Worm (Caenorhabditis elegans) whole organism, L1 larva: ENCODE measurements around the gene scc-1.

Experiments
- C04F5.9 ChIP-seq: sonication (generic microtip); optimal IDR thresholded peaks from 2 replicates; lab custom pipeline; 2016; ENCODE audit warnings: missing genetic modification characterization, missing compliant biosample characterization
- C34B4.2 ChIP-seq: sonication (generic microtip); optimal IDR thresholded peaks from 2 replicates; lab custom pipeline; 2017; ENCODE audit warnings: mild to moderate bottlenecking, missing genetic modification characterization, missing compliant biosample characterization
- F16B12.6 ChIP-seq: fragments of 150-350 bp; optimal IDR thresholded peaks from 2 replicates; lab custom pipeline; 2014; ENCODE audit warnings: missing biosample characterization, missing genetic modification characterization
- aha-1 ChIP-seq: fragments of 150-350 bp; optimal IDR thresholded peaks from 2 replicates; lab custom pipeline; 2014; ENCODE audit warnings: missing biosample characterization, missing genetic modification characterization
- aly-2 ChIP-seq: fragments of 150-350 bp; optimal IDR thresholded peaks from 2 replicates; lab custom pipeline; 2014; ENCODE audit warnings: missing biosample characterization, missing genetic modification characterization
- ama-1 ChIP-seq: fragments of 150-350 bp; optimal IDR thresholded peaks from 2 replicates; lab custom pipeline; 2014
- blmp-1 ChIP-seq: fragments of 150-350 bp; optimal IDR thresholded peaks from 2 replicates; lab custom pipeline; 2014; ENCODE audit warnings: missing biosample characterization, missing genetic modification characterization
- ceh-63 ChIP-seq: fragments of 200-800 bp; sonication (Bioruptor generic); optimal IDR thresholded peaks from 2 replicates; lab custom pipeline; 2018; ENCODE audit warnings: mild to moderate bottlenecking, missing genetic modification characterization, missing compliant biosample characterization
- ceh-88 ChIP-seq: fragments of 200-800 bp; sonication (Bioruptor generic); IDR thresholded peaks from 2 replicates; pipeline ENCODE4 v1.3.6; 2022; ENCODE audit warnings: missing genetic modification characterization, missing compliant biosample characterization
- ceh-90 ChIP-seq: sonication (generic microtip); optimal IDR thresholded peaks from 2 replicates; lab custom pipeline; 2016; ENCODE audit warnings: missing genetic modification characterization, missing compliant biosample characterization
- ces-1 ChIP-seq: fragments of 150-350 bp; optimal IDR thresholded peaks from 2 replicates; lab custom pipeline; 2014; ENCODE audit warnings: missing biosample characterization, missing genetic modification reagents, missing genetic modification characterization
- dpl-1 ChIP-seq, 3 experiments: fragments of 150-350 bp in 2 of 3; sonication (generic microtip) in 1 of 3; optimal IDR thresholded peaks; 2 replicates each; lab custom pipeline; 2014 to 2017; ENCODE audit warnings: missing biosample characterization in 3 of 3, missing genetic modification characterization in 3 of 3, missing genetic modification reagents in 3 of 3
- efl-3 ChIP-seq: fragments of 200-800 bp; sonication (Bioruptor generic); optimal IDR thresholded peaks from 2 replicates; lab custom pipeline; 2018; ENCODE audit warnings: mild to moderate bottlenecking, missing genetic modification characterization, missing compliant biosample characterization
- elt-2 ChIP-seq: sonication (generic microtip); optimal IDR thresholded peaks from 2 replicates; lab custom pipeline; 2016; ENCODE audit warnings: missing genetic modification characterization, mild to moderate bottlenecking, inconsistent platforms, missing compliant biosample characterization, missing genetic modification reagents
- elt-3 ChIP-seq, 6 experiments: fragments of 150-350 bp in 1 of 6; sonication (generic microtip); optimal IDR thresholded peaks; 2 replicates each; lab custom pipeline; 2017 to 2018; ENCODE audit warnings: missing biosample characterization in 6 of 6, missing genetic modification characterization in 6 of 6, inconsistent platforms in 1 of 6
- ets-5 ChIP-seq: fragments of 200-800 bp; sonication (Bioruptor generic); IDR thresholded peaks from 2 replicates; pipeline ENCODE4 v1.3.6; 2022; ENCODE audit warnings: missing genetic modification characterization, missing compliant biosample characterization
- hlh-4 ChIP-seq: sonication (generic microtip); optimal IDR thresholded peaks from 2 replicates; lab custom pipeline; 2016; ENCODE audit warnings: mild to moderate bottlenecking, missing genetic modification characterization, missing compliant biosample characterization
- lin-35 ChIP-seq, 2 experiments: fragments of 150-350 bp; optimal IDR thresholded peaks; 2 replicates each; lab custom pipeline; 2014; ENCODE audit warnings: missing biosample characterization in 2 of 2, missing genetic modification characterization in 2 of 2, missing genetic modification reagents in 2 of 2
- lin-39 ChIP-seq: fragments of 150-350 bp; optimal IDR thresholded peaks from 2 replicates; lab custom pipeline; 2014; ENCODE audit warnings: missing biosample characterization, missing genetic modification reagents, missing genetic modification characterization
- mab-9 ChIP-seq: fragments of 200-800 bp; sonication (Bioruptor generic); IDR thresholded peaks from 2 replicates; pipeline ENCODE4 v1.3.6; 2022; ENCODE audit warnings: missing genetic modification reagents, missing genetic modification characterization, missing compliant biosample characterization
- mdl-1 ChIP-seq, 2 experiments: fragments of 150-350 bp; optimal IDR thresholded peaks; 2 replicates each; lab custom pipeline; 2014 to 2017; ENCODE audit warnings: missing biosample characterization in 2 of 2, missing genetic modification characterization in 2 of 2, inconsistent platforms in 1 of 2
- mep-1 ChIP-seq: fragments of 150-350 bp; optimal IDR thresholded peaks from 2 replicates; lab custom pipeline; 2014; ENCODE audit warnings: missing biosample characterization, missing genetic modification characterization
- nhr-11 ChIP-seq: fragments of 150-350 bp; optimal IDR thresholded peaks from 2 replicates; lab custom pipeline; 2014; ENCODE audit warnings: missing biosample characterization, missing genetic modification characterization
- nhr-12 ChIP-seq: sonication (generic microtip); optimal IDR thresholded peaks from 2 replicates; lab custom pipeline; 2017; ENCODE audit warnings: missing biosample characterization, missing genetic modification characterization
- nhr-19 ChIP-seq: fragments of 200-800 bp; sonication (Bioruptor generic); conservative IDR thresholded peaks from 2 replicates; pipeline ENCODE4 v1.3.6; 2022; ENCODE audit warnings: missing genetic modification characterization, missing compliant biosample characterization
- nhr-237 ChIP-seq: fragments of 150-350 bp; optimal IDR thresholded peaks from 2 replicates; lab custom pipeline; 2014; ENCODE audit warnings: missing biosample characterization, missing genetic modification characterization
- nhr-28 ChIP-seq: fragments of 150-350 bp; optimal IDR thresholded peaks from 2 replicates; lab custom pipeline; 2014; ENCODE audit warnings: missing biosample characterization, missing genetic modification characterization
- nhr-84 ChIP-seq: sonication (generic microtip); optimal IDR thresholded peaks from 2 replicates; lab custom pipeline; 2017; ENCODE audit warnings: missing biosample characterization, missing genetic modification characterization
- nhr-90 ChIP-seq: sonication (generic microtip); optimal IDR thresholded peaks from 2 replicates; lab custom pipeline; 2016; ENCODE audit warnings: mild to moderate bottlenecking, missing genetic modification characterization, missing compliant biosample characterization; ENCODE audit not compliant: poor library complexity
- rnt-1 ChIP-seq: sonication (generic microtip); optimal IDR thresholded peaks from 2 replicates; lab custom pipeline; 2016; ENCODE audit warnings: mild to moderate bottlenecking, missing genetic modification characterization, moderate library complexity, missing compliant biosample characterization
- skn-1 ChIP-seq: fragments of 150-350 bp; optimal IDR thresholded peaks from 2 replicates; lab custom pipeline; 2014; ENCODE audit warnings: missing biosample characterization, missing genetic modification characterization
- snpc-4 ChIP-seq: fragments of 150-350 bp; optimal IDR thresholded peaks from 2 replicates; lab custom pipeline; 2014; ENCODE audit warnings: missing biosample characterization, missing genetic modification characterization
- snu-23 ChIP-seq: sonication (generic microtip); optimal IDR thresholded peaks from 2 replicates; lab custom pipeline; 2016; ENCODE audit warnings: missing genetic modification characterization, missing compliant biosample characterization
- sptf-1 ChIP-seq: fragments of 150-350 bp; optimal IDR thresholded peaks from 2 replicates; lab custom pipeline; 2014; ENCODE audit warnings: missing biosample characterization, missing genetic modification characterization
- sup-37 ChIP-seq: fragments of 200-800 bp; sonication (Bioruptor generic); optimal IDR thresholded peaks from 2 replicates; lab custom pipeline; 2018; ENCODE audit warnings: mild to moderate bottlenecking, missing genetic modification characterization, missing compliant biosample characterization
- swsn-7 ChIP-seq: sonication (generic microtip); optimal IDR thresholded peaks from 2 replicates; lab custom pipeline; 2016; ENCODE audit warnings: missing genetic modification characterization, missing compliant biosample characterization
- unc-30 ChIP-seq: sonication (generic microtip); optimal IDR thresholded peaks from 2 replicates; lab custom pipeline; 2017; ENCODE audit warnings: missing biosample characterization, missing genetic modification characterization
- unc-98 ChIP-seq: fragments of 200-800 bp; sonication (Bioruptor generic); IDR thresholded peaks from 2 replicates; pipeline ENCODE4 v1.3.6; 2022; ENCODE audit warnings: missing genetic modification characterization, missing compliant biosample characterization
- zag-1 ChIP-seq: fragments of 150-350 bp; optimal IDR thresholded peaks from 2 replicates; lab custom pipeline; 2014; ENCODE audit warnings: missing biosample characterization, missing genetic modification characterization
- zip-4 ChIP-seq: fragments of 200-800 bp; sonication (Bioruptor generic); optimal IDR thresholded peaks from 2 replicates; lab custom pipeline; 2018; ENCODE audit warnings: mild to moderate bottlenecking, missing genetic modification characterization, moderate library complexity, missing compliant biosample characterization
- ztf-11 ChIP-seq, 2 experiments: sonication (generic microtip); optimal IDR thresholded peaks; 2 replicates each; lab custom pipeline; 2016 to 2017; ENCODE audit warnings: missing genetic modification characterization in 2 of 2, missing biosample characterization in 1 of 2, missing compliant biosample characterization in 1 of 2

Gene scc-1

DNA sequence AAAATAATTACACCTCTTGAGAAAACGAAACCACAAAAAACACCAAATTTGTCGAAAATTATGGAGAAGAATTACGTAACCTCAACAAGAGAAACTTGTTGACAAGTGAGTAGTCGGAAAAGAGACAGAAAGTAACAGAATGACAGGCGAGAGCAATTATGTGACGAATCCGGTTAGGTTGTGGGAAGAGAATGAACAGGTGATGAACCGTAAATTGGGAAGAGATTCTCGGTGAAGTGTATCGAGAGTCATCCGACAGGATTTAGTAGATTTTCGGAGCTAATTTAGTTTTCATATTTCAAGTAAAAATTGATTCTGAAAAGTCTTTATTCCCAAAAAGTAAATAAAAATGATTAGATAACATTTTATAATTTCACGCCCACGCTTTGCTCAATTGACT lies 17.1 kb upstream of the scc-1 start, which contains the start of gene T05A7.7:
T05A7.7 (minus strand) TSS at position 101 of the 400 bp plus-strand sequence.
- no peak for TF ChIP-seq mdl-1 (tag; optimal IDR thresholded peaks at IDR 0.05; lab: Kevin White, UChicago)
- peak; percentile 43 for TF ChIP-seq blmp-1 (tag; lab: Kevin White, UChicago)

DNA sequence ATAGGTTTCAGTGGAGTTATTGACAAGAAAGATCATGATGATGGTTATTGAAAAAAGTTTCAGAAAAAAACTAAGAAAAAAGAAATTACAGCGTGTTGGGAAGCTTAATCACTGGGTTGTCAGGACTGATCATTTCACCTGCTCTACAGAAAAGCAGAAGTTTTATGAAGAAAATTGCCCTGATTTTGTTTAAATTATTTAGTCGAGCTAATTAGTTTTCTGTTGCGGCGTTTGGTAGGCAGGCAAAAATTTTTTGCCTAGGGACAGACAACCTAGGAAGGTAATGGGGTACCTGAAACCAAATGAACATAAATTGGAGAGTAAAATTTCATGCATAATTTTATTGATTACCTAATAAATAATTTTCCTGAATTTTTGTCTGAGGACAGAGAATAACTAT lies 14.8 kb upstream of the scc-1 start, which contains the start of gene sre-40:
sre-40 (minus strand) TSS at position 101 of the 400 bp plus-strand sequence.
- no peak for TF ChIP-seq rnt-1 (tag; lab: Kevin White, UChicago)
- no peak for TF ChIP-seq C34B4.2
- no peak for TF ChIP-seq unc-98
- no peak for TF ChIP-seq dpl-1 (GFP tag; optimal IDR thresholded peaks at IDR 0.05; lab: Kevin White, UChicago)
- TF ChIP-seq ztf-11 (tag; optimal IDR thresholded peaks at IDR 0.05; lab: Kevin White, UChicago): no peak
- no peak for TF ChIP-seq elt-3 (tag; optimal IDR thresholded peaks at IDR 0.05; lab: Kevin White, UChicago)
- TF ChIP-seq sptf-1 (tag; lab: Kevin White, UChicago): no peak
- no peak for TF ChIP-seq nhr-90 (tag; lab: Kevin White, UChicago)
- no peak for TF ChIP-seq ceh-90 (tag; lab: Kevin White, UChicago)
- no peak for TF ChIP-seq lin-35 (GFP tag; optimal IDR thresholded peaks at IDR 0.05; lab: Kevin White, UChicago)
- no peak for TF ChIP-seq nhr-237 (tag; lab: Kevin White, UChicago)
- no peak for TF ChIP-seq skn-1
- no peak for TF ChIP-seq hlh-4 (tag; lab: Kevin White, UChicago)
- no peak for TF ChIP-seq zip-4 (GFP tag; lab: Kevin White, UChicago)
- no peak for TF ChIP-seq F16B12.6 (tag; lab: Kevin White, UChicago)
- no peak for TF ChIP-seq nhr-84 (tag; lab: Kevin White, UChicago)

DNA sequence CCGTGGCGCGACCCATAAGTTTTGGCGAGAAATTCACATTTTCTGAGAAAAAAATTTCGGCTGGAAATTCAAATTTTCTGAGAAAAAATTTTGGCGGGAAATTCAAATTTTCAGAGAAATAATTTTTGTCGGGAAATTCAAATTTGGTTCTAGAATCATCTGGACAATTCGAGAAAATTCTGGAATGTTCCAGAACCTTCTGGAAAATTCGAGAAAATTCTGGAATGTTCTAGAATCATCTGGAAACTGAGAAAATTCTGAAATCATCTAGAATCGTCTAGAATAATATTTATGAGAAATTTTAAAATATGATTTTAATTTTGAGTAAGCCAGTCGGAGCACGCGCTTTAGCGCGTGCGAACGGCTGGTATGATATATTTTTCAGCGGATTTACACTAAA lies 13.7 kb upstream of the scc-1 start:
- TF ChIP-seq blmp-1 (tag; lab: Kevin White, UChicago) (no peak), ets-5 (GFP tag; lab: Robert Waterston, UW) (no peak), lin-35 (GFP tag; optimal IDR thresholded peaks at IDR 0.05; lab: Kevin White, UChicago) (no peak), elt-3 (tag; optimal IDR thresholded peaks at IDR 0.05; lab: Kevin White, UChicago) (no peak), nhr-11 (tag; lab: Kevin White, UChicago) (no peak), elt-2 (tag; lab: Kevin White, UChicago) (no peak), F16B12.6 (tag; lab: Kevin White, UChicago) (no peak), C04F5.9 (tag; lab: Kevin White, UChicago) (no peak), lin-39 (tag; lab: Kevin White, UChicago) (no peak), nhr-28 (tag; lab: Kevin White, UChicago) (no peak), efl-3 (GFP tag; lab: Kevin White, UChicago) (no peak), mab-9 (GFP tag; lab: Robert Waterston, UW) (no peak), snpc-4 (no peak), ama-1 (lab: Kevin White, UChicago) (no peak), nhr-19 (GFP tag; lab: Robert Waterston, UW) (no peak), swsn-7 (no peak), unc-30 (tag; lab: Kevin White, UChicago) (no peak)

DNA sequence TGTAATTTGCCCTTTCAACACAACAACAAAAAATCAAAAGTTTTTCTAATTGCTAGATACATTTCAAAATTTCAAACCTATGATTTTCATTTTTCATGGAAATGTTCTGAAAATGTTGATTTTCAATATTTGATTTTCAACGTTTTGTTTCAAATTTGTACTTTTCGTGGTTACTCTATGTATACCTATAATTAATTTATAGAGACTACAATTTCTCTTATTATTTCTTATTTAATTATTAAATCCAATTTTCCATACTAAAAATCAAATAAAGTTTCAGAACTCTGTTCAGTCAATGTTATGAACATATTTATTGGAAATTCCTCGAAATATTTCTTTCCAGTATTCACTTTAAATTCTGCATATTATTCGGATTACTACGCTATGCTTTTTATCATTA lies 11.6 kb upstream of the scc-1 start, which contains the start of gene sre-39:
sre-39 (plus strand) TSS at position 301 of the 400 bp plus-strand sequence.
- no peak for TF ChIP-seq zip-4 (GFP tag; lab: Kevin White, UChicago)
- TF ChIP-seq nhr-11 (tag; lab: Kevin White, UChicago): no peak
- no peak for TF ChIP-seq ceh-63
- TF ChIP-seq ceh-88: no peak
- TF ChIP-seq ztf-11 (tag; optimal IDR thresholded peaks at IDR 0.05; lab: Kevin White, UChicago): no peak
- TF ChIP-seq aha-1 (tag; lab: Kevin White, UChicago): no peak
- no peak for TF ChIP-seq mep-1 (tag; lab: Kevin White, UChicago)
- no peak for TF ChIP-seq unc-98
- no peak for TF ChIP-seq dpl-1 (GFP tag; optimal IDR thresholded peaks at IDR 0.05; lab: Kevin White, UChicago)
- TF ChIP-seq mdl-1 (tag; optimal IDR thresholded peaks at IDR 0.05; lab: Kevin White, UChicago): no peak
- no peak for TF ChIP-seq snu-23
- TF ChIP-seq nhr-12 (tag; lab: Kevin White, UChicago): no peak
- no peak for TF ChIP-seq zag-1
- TF ChIP-seq aly-2 (tag; lab: Kevin White, UChicago): no peak
- TF ChIP-seq sup-37 (GFP tag; lab: Kevin White, UChicago): no peak
- TF ChIP-seq ces-1 (GFP tag; lab: Kevin White, UChicago): no peak
- no peak for TF ChIP-seq C04F5.9 (tag; lab: Kevin White, UChicago)
- TF ChIP-seq, all 84 proteins: peak for 0
